Fruit fly (Drosophila melanogaster) whole organism, pupa: Measurements from ENCODE around the gene CG17343.

ENCODE experiments used
- CG10348 ChIP-seq: fragments of 200-800 bp; sonication (Bioruptor generic); IDR thresholded peaks from 2 replicates; pipeline ENCODE4 v1.3.6; 2022; ENCODE audit warnings: missing biosample characterization, missing genetic modification characterization
- CG13204 ChIP-seq: fragments of 200-800 bp; sonication (Bioruptor generic); optimal IDR thresholded peaks from 2 replicates; lab custom pipeline; 2018; ENCODE audit warnings: missing biosample characterization, mild to moderate bottlenecking, missing genetic modification characterization, moderate library complexity
- CG17806 ChIP-seq: fragments of 200-800 bp; sonication (Bioruptor generic); optimal IDR thresholded peaks from 2 replicates; lab custom pipeline; 2018; ENCODE audit warnings: missing biosample characterization, mild to moderate bottlenecking, missing genetic modification characterization, moderate library complexity
- CG32121 ChIP-seq: fragments of 200-800 bp; sonication (Bioruptor generic); IDR thresholded peaks from 2 replicates; pipeline ENCODE4 v1.3.6; 2022; ENCODE audit warnings: missing biosample characterization, missing genetic modification characterization
- CG4496 ChIP-seq: fragments of 200-800 bp; sonication (Bioruptor generic); IDR thresholded peaks from 3 replicates; pipeline ENCODE4 v1.3.6; 2022; ENCODE audit warnings: missing biosample characterization, missing genetic modification characterization
- CG8159 ChIP-seq: fragments of 200-800 bp; sonication (Bioruptor generic); optimal IDR thresholded peaks from 3 replicates; lab custom pipeline; 2018; ENCODE audit warnings: missing biosample characterization, mild to moderate bottlenecking, missing genetic modification characterization, moderate library complexity
- CG8301 ChIP-seq: fragments of 200-800 bp; sonication (Bioruptor generic); optimal IDR thresholded peaks from 2 replicates; lab custom pipeline; 2018; ENCODE audit warnings: missing biosample characterization, mild to moderate bottlenecking, missing genetic modification characterization
- CG9948 ChIP-seq: fragments of 200-800 bp; sonication (Bioruptor generic); optimal IDR thresholded peaks from 2 replicates; lab custom pipeline; 2018; ENCODE audit warnings: missing biosample characterization, mild to moderate bottlenecking, missing genetic modification characterization, moderate library complexity
- D1 ChIP-seq: fragments of 200-800 bp; sonication (Bioruptor generic); optimal IDR thresholded peaks from 2 replicates; lab custom pipeline; 2018; ENCODE audit warnings: missing biosample characterization, mild to moderate bottlenecking, missing genetic modification characterization, moderate library complexity
- EcR ChIP-seq: fragments of 200-800 bp; sonication (Bioruptor generic); optimal IDR thresholded peaks from 3 replicates; lab custom pipeline; 2019; ENCODE audit warnings: missing biosample characterization, missing genetic modification characterization, mild to moderate bottlenecking, moderate library complexity, missing genetic modification reagents
- Ets98B ChIP-seq: fragments of 200-800 bp; sonication (Bioruptor generic); IDR thresholded peaks from 2 replicates; pipeline ENCODE4 v1.3.6; 2022; ENCODE audit warnings: missing biosample characterization, missing genetic modification characterization
- Pif1B ChIP-seq: fragments of 200-800 bp; sonication (Bioruptor generic); optimal IDR thresholded peaks from 3 replicates; lab custom pipeline; 2016; ENCODE audit warnings: missing biosample characterization, missing genetic modification characterization
- Snoo ChIP-seq: fragments of 200-800 bp; sonication (Bioruptor generic); optimal IDR thresholded peaks from 3 replicates; lab custom pipeline; 2017; ENCODE audit warnings: missing biosample characterization, mild to moderate bottlenecking, missing genetic modification characterization, inconsistent platforms
- rn ChIP-seq: fragments of 200-800 bp; sonication (Bioruptor generic); IDR thresholded peaks from 2 replicates; pipeline ENCODE4 v1.3.6; 2022; ENCODE audit warnings: missing biosample characterization, missing genetic modification characterization

DNA sequence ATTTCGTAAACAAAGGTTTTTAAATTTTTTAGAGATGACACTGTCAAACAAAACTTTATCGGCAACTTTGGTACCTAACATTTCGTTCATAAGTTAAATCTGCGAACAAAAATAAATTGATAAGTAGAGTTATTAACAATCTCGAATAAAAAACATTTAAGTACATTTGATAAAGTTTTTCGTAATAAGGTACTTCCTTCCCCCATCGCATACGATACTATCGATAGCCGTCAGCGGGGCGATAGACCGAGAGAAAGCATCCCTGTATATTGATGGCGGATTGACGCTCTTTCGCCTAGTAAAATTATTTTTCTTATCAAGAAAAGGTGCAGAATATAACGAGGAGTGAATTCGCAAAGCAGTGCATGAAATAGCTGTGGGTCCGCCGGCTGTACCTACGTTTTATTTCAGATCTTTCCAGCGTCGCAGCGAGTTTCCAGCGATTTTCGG is 19.6 kb upstream of the CG17343 start, which contains the start of the genes Ttc19 and Acn:
- TF ChIP-seq Pif1B (GFP tag; lab: Kevin White, UChicago) = no peak
- no peak for TF ChIP-seq CG10348 (GFP tag; lab: Robert Waterston, UW)
- TF ChIP-seq CG8159 = peak; percentile 71
- peak; percentile 49 for TF ChIP-seq CG17806
- TF ChIP-seq Ets98B (GFP tag; lab: Robert Waterston, UW) = peak; percentile 66; the same call in 1 of the 2 replicates
- TF ChIP-seq CG4496 (GFP tag; lab: Robert Waterston, UW) = peak; percentile 83; the same call in 2 of the 3 replicates
- no peak for TF ChIP-seq D1 (tag; lab: Kevin White, UChicago)
- TF ChIP-seq EcR (GFP tag; lab: Kevin White, UChicago) = no peak
- peak; percentile 78 for TF ChIP-seq CG32121
- peak; percentile 67 for TF ChIP-seq Snoo
- TF ChIP-seq CG13204 (GFP tag; lab: Kevin White, UChicago) = no peak
- TF ChIP-seq CG9948 (tag; lab: Kevin White, UChicago) = peak; percentile 43
- no peak for TF ChIP-seq CG8301
- peak; percentile 63; the same call in 1 of the 2 replicates for TF ChIP-seq rn
